Worm (Caenorhabditis elegans): ENCODE data around the gene cytb-5.1.

- no peak for TF ChIP-seq efl-1 (GFP tag; optimal IDR thresholded peaks at IDR 0.05)
- no peak for TF ChIP-seq sptf-2 (GFP tag; optimal IDR thresholded peaks at IDR 0.05)
- TF ChIP-seq hsf-1 (GFP tag; IDR thresholded peaks at IDR 0.05): no peak
- TF ChIP-seq bed-1 (GFP tag; IDR thresholded peaks at IDR 0.05): no peak
- TF ChIP-seq lin-35 (GFP tag; optimal IDR thresholded peaks at IDR 0.05): no peak
Measured at ce11 chrX:13986307-13986706, 15.4 kb upstream of the cytb-5.1 start, which contains the start of gene irld-24.
